Worm (Caenorhabditis elegans) whole organism, L4 larva: ENCODE measurements around the gene nfx-1.

ENCODE experiments used
- ZK337.2 ChIP-seq: fragments of 200-800 bp; sonication (Bioruptor generic); IDR thresholded peaks from 2 replicates; pipeline ENCODE4 v1.3.6; 2022; ENCODE audit warnings: missing genetic modification reagents, missing genetic modification characterization, missing compliant biosample characterization
- nhr-237 ChIP-seq: sonication (generic microtip); optimal IDR thresholded peaks from 2 replicates; lab custom pipeline; 2017; ENCODE audit warnings: missing biosample characterization, missing genetic modification characterization
- nhr-6 ChIP-seq: fragments of 150-350 bp; optimal IDR thresholded peaks from 2 replicates; lab custom pipeline; 2014; ENCODE audit warnings: missing biosample characterization, missing genetic modification characterization

- TF ChIP-seq nhr-6 (tag; lab: Kevin White, UChicago) (no peak), nhr-237 (tag; lab: Kevin White, UChicago) (no peak), ZK337.2 (GFP tag; lab: Robert Waterston, UW) (no peak)
Measured at ce11 chrIII:6421473-6421872, 46.3 kb downstream of the nfx-1 start.
